Worm (Caenorhabditis elegans) whole organism, L3 larva: ENCODE results near the gene T19D12.4.
A peak's percentile ranks its signal among the peaks of the same experiment; 100 is the strongest.

Source experiments
- R02D3.7 ChIP-seq: fragments of 150-350 bp; optimal IDR thresholded peaks from 2 replicates; lab custom pipeline; 2014; ENCODE audit warnings: missing biosample characterization, missing genetic modification characterization
- ZK546.5 ChIP-seq: sonication (generic microtip); optimal IDR thresholded peaks from 2 replicates; lab custom pipeline; 2017; ENCODE audit warnings: missing biosample characterization, missing genetic modification characterization
- aly-2 ChIP-seq: fragments of 150-350 bp; optimal IDR thresholded peaks from 2 replicates; lab custom pipeline; 2014; ENCODE audit warnings: missing biosample characterization, missing genetic modification characterization
- ama-1 ChIP-seq: fragments of 150-350 bp; optimal IDR thresholded peaks from 2 replicates; lab custom pipeline; 2018
- ceh-82 ChIP-seq: fragments of 150-350 bp; optimal IDR thresholded peaks from 2 replicates; lab custom pipeline; 2014; ENCODE audit warnings: missing biosample characterization, missing genetic modification characterization
- ceh-9 ChIP-seq: sonication (generic microtip); optimal IDR thresholded peaks from 2 replicates; lab custom pipeline; 2018; ENCODE audit warnings: missing biosample characterization, missing genetic modification characterization
- daf-12 ChIP-seq: fragments of 150-350 bp; optimal IDR thresholded peaks from 2 replicates; lab custom pipeline; 2014; ENCODE audit warnings: missing biosample characterization, missing genetic modification reagents, missing genetic modification characterization
- egl-27 ChIP-seq: sonication (generic microtip); optimal IDR thresholded peaks from 4 replicates; lab custom pipeline; 2017; ENCODE audit warnings: missing biosample characterization, missing genetic modification reagents, missing genetic modification characterization
- egl-5 ChIP-seq: fragments of 150-350 bp; optimal IDR thresholded peaks from 2 replicates; lab custom pipeline; 2017; ENCODE audit warnings: missing biosample characterization, missing genetic modification reagents, missing genetic modification characterization, inconsistent platforms
- elt-1 ChIP-seq: fragments of 150-350 bp; optimal IDR thresholded peaks from 2 replicates; lab custom pipeline; 2014; ENCODE audit warnings: missing biosample characterization, missing genetic modification characterization
- elt-2 ChIP-seq: sonication (generic microtip); optimal IDR thresholded peaks from 2 replicates; lab custom pipeline; 2016; ENCODE audit warnings: missing genetic modification reagents, mild to moderate bottlenecking, missing genetic modification characterization, missing compliant biosample characterization
- elt-3 ChIP-seq, 3 experiments: fragments of 150-350 bp in 1 of 3; sonication (generic microtip) in 2 of 3; optimal IDR thresholded peaks; 2 replicates in 2 of 3; 4 replicates in 1 of 3; lab custom pipeline; 2014 to 2017; ENCODE audit warnings: missing biosample characterization in 3 of 3, missing genetic modification characterization in 3 of 3
- eor-1 ChIP-seq, 2 experiments: fragments of 150-350 bp; optimal IDR thresholded peaks; 2 replicates each; lab custom pipeline; 2014 to 2018; ENCODE audit warnings: missing biosample characterization in 2 of 2, missing genetic modification characterization in 2 of 2
- fkh-10 ChIP-seq: sonication (generic microtip); optimal IDR thresholded peaks from 2 replicates; lab custom pipeline; 2017; ENCODE audit warnings: missing biosample characterization, missing genetic modification reagents, missing genetic modification characterization
- fkh-2 ChIP-seq: fragments of 150-350 bp; optimal IDR thresholded peaks from 2 replicates; lab custom pipeline; 2014; ENCODE audit warnings: missing biosample characterization, missing genetic modification reagents, missing genetic modification characterization
- fos-1 ChIP-seq: fragments of 150-350 bp; optimal IDR thresholded peaks from 2 replicates; lab custom pipeline; 2014; ENCODE audit warnings: missing biosample characterization, missing genetic modification characterization
- hmg-11 ChIP-seq: sonication (generic microtip); optimal IDR thresholded peaks from 2 replicates; lab custom pipeline; 2016; ENCODE audit warnings: missing genetic modification characterization, missing compliant biosample characterization
- jun-1 ChIP-seq: fragments of 150-350 bp; optimal IDR thresholded peaks from 2 replicates; lab custom pipeline; 2014; ENCODE audit warnings: missing biosample characterization, missing genetic modification reagents, missing genetic modification characterization
- lin-15B ChIP-seq: fragments of 150-350 bp; optimal IDR thresholded peaks from 2 replicates; lab custom pipeline; 2014; ENCODE audit warnings: missing biosample characterization, missing genetic modification characterization
- lin-39 ChIP-seq: fragments of 150-350 bp; optimal IDR thresholded peaks from 2 replicates; lab custom pipeline; 2018; ENCODE audit warnings: missing biosample characterization, missing genetic modification reagents, missing genetic modification characterization
- lsy-12 ChIP-seq: sonication (generic microtip); optimal IDR thresholded peaks from 2 replicates; lab custom pipeline; 2016; ENCODE audit warnings: mild to moderate bottlenecking, missing genetic modification characterization, missing compliant biosample characterization
- mdl-1 ChIP-seq: fragments of 150-350 bp; optimal IDR thresholded peaks from 2 replicates; lab custom pipeline; 2014; ENCODE audit warnings: missing biosample characterization, missing genetic modification characterization
- mml-1 ChIP-seq: fragments of 150-350 bp; sonication (generic microtip); optimal IDR thresholded peaks from 3 replicates; lab custom pipeline; 2014; ENCODE audit warnings: missing biosample characterization, missing genetic modification characterization
- nfya-1 ChIP-seq: sonication (generic microtip); optimal IDR thresholded peaks from 2 replicates; lab custom pipeline; 2017; ENCODE audit warnings: missing genetic modification characterization, mild to moderate bottlenecking, missing compliant biosample characterization, antibody characterized with exemption, moderate library complexity; ENCODE audit not compliant: insufficient read depth
- nhr-11 ChIP-seq: fragments of 150-350 bp; optimal IDR thresholded peaks from 2 replicates; lab custom pipeline; 2014; ENCODE audit warnings: missing biosample characterization, missing genetic modification characterization
- nhr-12 ChIP-seq: fragments of 150-350 bp; optimal IDR thresholded peaks from 2 replicates; lab custom pipeline; 2014; ENCODE audit warnings: missing biosample characterization, missing genetic modification characterization
- nhr-25 ChIP-seq: sonication (generic microtip); optimal IDR thresholded peaks from 2 replicates; lab custom pipeline; 2017; ENCODE audit warnings: missing biosample characterization, missing genetic modification characterization
- nhr-28 ChIP-seq: fragments of 150-350 bp; optimal IDR thresholded peaks from 2 replicates; lab custom pipeline; 2014; ENCODE audit warnings: missing biosample characterization, missing genetic modification characterization
- nhr-67 ChIP-seq: fragments of 150-350 bp; optimal IDR thresholded peaks from 2 replicates; lab custom pipeline; 2014; ENCODE audit warnings: missing biosample characterization, missing genetic modification characterization
- nhr-76 ChIP-seq: fragments of 150-350 bp; sonication (generic microtip); optimal IDR thresholded peaks from 5 replicates; lab custom pipeline; 2014; ENCODE audit warnings: missing biosample characterization, missing genetic modification characterization
- nhr-77 ChIP-seq: fragments of 150-350 bp; optimal IDR thresholded peaks from 2 replicates; lab custom pipeline; 2014; ENCODE audit warnings: missing biosample characterization, missing genetic modification characterization
- pha-4 ChIP-seq: fragments of 150-350 bp; optimal IDR thresholded peaks from 2 replicates; lab custom pipeline; 2014; ENCODE audit warnings: missing biosample characterization, missing genetic modification reagents, missing genetic modification characterization
- pqm-1 ChIP-seq: fragments of 150-350 bp; optimal IDR thresholded peaks from 2 replicates; lab custom pipeline; 2017; ENCODE audit warnings: missing biosample characterization, missing genetic modification characterization, inconsistent platforms
- sea-2 ChIP-seq: fragments of 150-350 bp; sonication (generic microtip); optimal IDR thresholded peaks from 4 replicates; lab custom pipeline; 2014; ENCODE audit warnings: missing biosample characterization, missing genetic modification reagents, missing genetic modification characterization
- skn-1 ChIP-seq: fragments of 150-350 bp; optimal IDR thresholded peaks from 2 replicates; lab custom pipeline; 2014; ENCODE audit warnings: missing biosample characterization, missing genetic modification characterization
- snpc-4 ChIP-seq: fragments of 150-350 bp; optimal IDR thresholded peaks from 2 replicates; lab custom pipeline; 2014; ENCODE audit warnings: missing biosample characterization, missing genetic modification characterization
- tbx-2 ChIP-seq: sonication (generic microtip); optimal IDR thresholded peaks from 2 replicates; lab custom pipeline; 2016; ENCODE audit warnings: mild to moderate bottlenecking, missing genetic modification characterization, missing compliant biosample characterization
- unc-39 ChIP-seq: sonication (generic microtip); optimal IDR thresholded peaks from 4 replicates; lab custom pipeline; 2017; ENCODE audit warnings: missing biosample characterization, missing genetic modification characterization
- unc-62 ChIP-seq: fragments of 150-350 bp; sonication (generic microtip); optimal IDR thresholded peaks from 4 replicates; lab custom pipeline; 2014; ENCODE audit warnings: missing biosample characterization, missing genetic modification reagents, missing genetic modification characterization
- zag-1 ChIP-seq: fragments of 150-350 bp; optimal IDR thresholded peaks from 2 replicates; lab custom pipeline; 2014; ENCODE audit warnings: missing biosample characterization, missing genetic modification characterization
- ztf-11 ChIP-seq: fragments of 150-350 bp; optimal IDR thresholded peaks from 2 replicates; lab custom pipeline; 2014; ENCODE audit warnings: missing biosample characterization, missing genetic modification characterization
- ztf-4 ChIP-seq: fragments of 150-350 bp; optimal IDR thresholded peaks from 2 replicates; lab custom pipeline; 2014; ENCODE audit warnings: missing biosample characterization, missing genetic modification characterization

Gene T19D12.4

ce11 chrII:6630811-6631210 lies at the start of gene T19D12.4:
Gene T19D12.4 (plus strand): TSS chrII:6631105.
- TF ChIP-seq hmg-11 (tag; lab: Kevin White, UChicago) = no peak
- TF ChIP-seq elt-3 (tag; optimal IDR thresholded peaks at IDR 0.05; lab: Kevin White, UChicago) = no peak
- TF ChIP-seq fkh-10 (GFP tag; lab: Kevin White, UChicago) = no peak
- TF ChIP-seq R02D3.7 (tag; lab: Kevin White, UChicago) = no peak
- peak; percentile 54 for TF ChIP-seq elt-2 (tag; lab: Kevin White, UChicago)
- no peak for TF ChIP-seq ama-1 (lab: Kevin White, UChicago)
- no peak for TF ChIP-seq skn-1
- TF ChIP-seq pqm-1 = peak; percentile 28
- no peak for TF ChIP-seq eor-1 (tag; optimal IDR thresholded peaks at IDR 0.05; lab: Kevin White, UChicago)
- no peak for TF ChIP-seq nhr-25 (tag; lab: Kevin White, UChicago)
- no peak for TF ChIP-seq egl-5 (tag; lab: Kevin White, UChicago)
- no peak for TF ChIP-seq nhr-76
- no peak for TF ChIP-seq ceh-9
- TF ChIP-seq unc-39 (tag; lab: Kevin White, UChicago) = no peak

- TF ChIP-seq nfya-1 (tag; lab: Kevin White, UChicago) (no peak), fos-1 (tag; lab: Kevin White, UChicago) (no peak), pqm-1 (no peak)
Measured at ce11 chrII:6581236-6581635, 49.7 kb upstream of the T19D12.4 start, which contains the start of gene C56C10.6. Gene C56C10.6 (minus strand): TSS chrII:6581336.

- TF ChIP-seq sea-2 (GFP tag; lab: Kevin White, UChicago) = no peak
Measured at ce11 chrII:6582758-6583157, 48.1 kb upstream of the T19D12.4 start, which contains the start of gene C56C10.4. Gene C56C10.4 (plus strand): TSS chrII:6583058.

- TF ChIP-seq nhr-77 = peak; percentile 58
- TF ChIP-seq elt-2 (tag; lab: Kevin White, UChicago) = peak; percentile 16
- TF ChIP-seq pqm-1 = no peak
- TF ChIP-seq mml-1 (tag; lab: Kevin White, UChicago) = no peak
- TF ChIP-seq nhr-25 (tag; lab: Kevin White, UChicago) = peak; percentile 26
Measured at ce11 chrII:6587264-6587870, 43.5 kb upstream of the T19D12.4 start, which contains the start of gene C56C10.7. Gene C56C10.7 (minus strand): TSS chrII:6587575.

ce11 chrII:6588605-6589292 lies 42.2 kb upstream of the T19D12.4 start, which contains the start of gene icd-1:
Gene icd-1 (minus strand): TSS chrII:6588655.
- TF ChIP-seq nhr-67 (no peak), fos-1 (tag; lab: Kevin White, UChicago) (peak; percentile 87), aly-2 (tag; lab: Kevin White, UChicago) (peak; percentile 58), elt-2 (tag; lab: Kevin White, UChicago) (peak; percentile 84), nhr-11 (tag; lab: Kevin White, UChicago) (peak; percentile 95), nhr-12 (tag; lab: Kevin White, UChicago) (no peak), hmg-11 (tag; lab: Kevin White, UChicago) (peak; percentile 84), nhr-28 (tag; lab: Kevin White, UChicago) (no peak), ZK546.5 (tag; lab: Kevin White, UChicago) (peak; percentile 11), nhr-76 (peak; percentile 11), lsy-12 (peak; percentile 95), egl-27 (peak; percentile 86), nfya-1 (tag; lab: Kevin White, UChicago) (peak; percentile 94), lin-15B (tag; lab: Kevin White, UChicago) (peak; percentile 91), snpc-4 (tag; lab: Kevin White, UChicago) (peak; percentile 91), unc-62 (GFP tag; lab: Kevin White, UChicago) (peak; percentile 87), elt-1 (peak; percentile 58), sea-2 (GFP tag; lab: Kevin White, UChicago) (peak; percentile 63), tbx-2 (tag; lab: Kevin White, UChicago) (peak; percentile 91), fkh-2 (tag; lab: Kevin White, UChicago) (no peak), zag-1 (tag; lab: Kevin White, UChicago) (peak; percentile 71), egl-5 (tag; lab: Kevin White, UChicago) (peak; percentile 93), pha-4 (peak; percentile 92), ceh-9 (no peak), ztf-11 (tag; lab: Kevin White, UChicago) (no peak), ama-1 (lab: Kevin White, UChicago) (peak; percentile 71), daf-12 (tag; lab: Kevin White, UChicago) (no peak), lin-39 (tag; lab: Kevin White, UChicago) (peak; percentile 85), nhr-77 (peak; percentile 63), skn-1 (peak; percentile 68), mdl-1 (tag; lab: Kevin White, UChicago) (peak; percentile 64), ztf-4 (tag; lab: Kevin White, UChicago) (peak; percentile 83), jun-1 (tag; lab: Kevin White, UChicago) (peak; percentile 97), pqm-1 (peak; percentile 66), ceh-82 (tag; lab: Kevin White, UChicago) (peak; percentile 91)
